Worm (Caenorhabditis elegans) whole organism, L2 larva: Measurements from ENCODE around the gene dcar-1.

Experiments
- nhr-77 ChIP-seq: fragments of 150-350 bp; optimal IDR thresholded peaks from 2 replicates; lab custom pipeline; 2014; ENCODE audit warnings: missing biosample characterization, missing genetic modification characterization
- unc-62 ChIP-seq: fragments of 150-350 bp; optimal IDR thresholded peaks from 2 replicates; lab custom pipeline; 2014; ENCODE audit warnings: missing biosample characterization, missing genetic modification reagents, missing genetic modification characterization
- ztf-11 ChIP-seq: sonication (generic microtip); optimal IDR thresholded peaks from 2 replicates; lab custom pipeline; 2017; ENCODE audit warnings: missing biosample characterization, missing genetic modification characterization

- TF ChIP-seq nhr-77 (tag; lab: Kevin White, UChicago) (no peak), unc-62 (no peak), ztf-11 (tag; lab: Kevin White, UChicago) (no peak)
Observed at ce11 chrV:17921423-17921822, 11.3 kb downstream of the dcar-1 start, which contains the start of gene E01B7.2.
